Worm (Caenorhabditis elegans) whole organism, L4/young adult: ENCODE data around the gene srd-31.

ENCODE experiments used
- W03F9.2 ChIP-seq: fragments of 150-350 bp; optimal IDR thresholded peaks from 2 replicates; lab custom pipeline; 2014; ENCODE audit warnings: missing biosample characterization, missing genetic modification characterization
- dao-5 ChIP-seq: sonication (generic microtip); optimal IDR thresholded peaks from 2 replicates; lab custom pipeline; 2016; ENCODE audit warnings: missing genotype, missing genetic modification characterization, moderate library complexity, missing compliant biosample characterization
- him-1 ChIP-seq: sonication (generic microtip); optimal IDR thresholded peaks from 2 replicates; lab custom pipeline; 2016; ENCODE audit warnings: missing genotype, missing genetic modification reagents, missing genetic modification characterization, missing compliant biosample characterization

DNA sequence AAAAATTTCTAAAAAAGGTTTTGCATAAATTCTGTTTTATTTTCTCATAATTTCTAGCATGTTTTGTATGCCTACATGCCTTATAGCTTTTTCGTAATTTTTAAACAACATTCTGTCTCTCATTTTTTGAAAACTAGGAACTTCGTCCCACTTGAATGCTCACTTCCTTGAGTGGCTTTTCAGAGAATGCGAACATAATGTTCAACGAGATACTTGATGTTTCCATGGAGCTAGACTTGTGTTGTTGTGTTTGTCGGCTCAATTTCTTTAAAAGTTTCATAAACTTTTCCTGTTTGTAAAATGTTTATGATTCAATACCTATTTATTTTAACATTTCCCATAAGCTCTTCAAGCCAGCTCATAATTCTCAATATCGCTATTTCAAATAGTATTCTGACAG, 29.7 kb downstream of the srd-31 start, which contains the start of gene clec-213:
- TF ChIP-seq dao-5 (tag; lab: Kevin White, UChicago) (no peak), W03F9.2 (no peak), him-1 (tag; lab: Kevin White, UChicago) (no peak)
